Fruit fly (Drosophila melanogaster) whole organism, embryonic: Measurements from ENCODE around the gene Ask1.

ENCODE experiments used
- CG13775 ChIP-seq: fragments of 200-800 bp; sonication (Bioruptor generic); optimal IDR thresholded peaks from 3 replicates; lab custom pipeline; 2017; ENCODE audit warnings: missing biosample characterization, mild to moderate bottlenecking, missing genetic modification characterization
- CG17568 ChIP-seq: fragments of 200-800 bp; sonication (Bioruptor generic); optimal IDR thresholded peaks from 2 replicates; lab custom pipeline; 2018; ENCODE audit warnings: missing biosample characterization, mild to moderate bottlenecking, missing genetic modification characterization, moderate library complexity
- CG31441 ChIP-seq: fragments of 200-800 bp; sonication (Bioruptor generic); IDR thresholded peaks from 2 replicates; pipeline ENCODE4 v1.3.6; 2022; ENCODE audit warnings: missing biosample characterization, missing genetic modification characterization
- CG42726 ChIP-seq: fragments of 200-800 bp; sonication (Bioruptor generic); IDR thresholded peaks from 2 replicates; pipeline ENCODE4 v1.3.6; 2022; ENCODE audit warnings: missing biosample characterization, missing genetic modification characterization; ENCODE audit not compliant: partially characterized antibody
- CG4282 ChIP-seq: fragments of 200-800 bp; sonication (Bioruptor generic); optimal IDR thresholded peaks from 2 replicates; lab custom pipeline; 2016; ENCODE audit warnings: missing biosample characterization, missing genetic modification characterization
- CG7963 ChIP-seq: fragments of 200-800 bp; sonication (Bioruptor generic); IDR thresholded peaks from 3 replicates; pipeline ENCODE4 v1.3.6; 2022; ENCODE audit warnings: missing biosample characterization, missing genetic modification characterization; ENCODE audit not compliant: partially characterized antibody
- Hr3 ChIP-seq: fragments of 200-800 bp; sonication (Bioruptor generic); optimal IDR thresholded peaks from 3 replicates; lab custom pipeline; 2016; ENCODE audit warnings: missing biosample characterization, missing genetic modification characterization
- Lhr ChIP-seq: fragments of 200-800 bp; sonication (Bioruptor generic); optimal IDR thresholded peaks from 3 replicates; lab custom pipeline; 2017; ENCODE audit warnings: mild to moderate bottlenecking, missing biosample characterization, missing genetic modification reagents, missing genetic modification characterization
- abd-A ChIP-seq: fragments of 200-800 bp; sonication (Bioruptor generic); optimal IDR thresholded peaks from 3 replicates; lab custom pipeline; 2019; ENCODE audit warnings: missing biosample characterization, mild to moderate bottlenecking, missing genetic modification characterization, moderate library complexity
- seq ChIP-seq: fragments of 200-800 bp; sonication (Bioruptor generic); IDR thresholded peaks from 2 replicates; pipeline ENCODE4 v1.3.6; 2022; ENCODE audit warnings: missing biosample characterization, missing genetic modification characterization
- slp2 ChIP-seq: fragments of 200-800 bp; sonication (Bioruptor generic); optimal IDR thresholded peaks from 2 replicates; lab custom pipeline; 2016; ENCODE audit warnings: missing biosample characterization, missing genetic modification characterization
- zen2 ChIP-seq: fragments of 200-800 bp; sonication (Bioruptor generic); IDR thresholded peaks from 3 replicates; pipeline ENCODE4 v1.3.6; 2022; ENCODE audit warnings: missing biosample characterization, missing genetic modification characterization; ENCODE audit not compliant: partially characterized antibody

- TF ChIP-seq zen2 = no peak
- TF ChIP-seq CG7963 (GFP tag; lab: Robert Waterston, UW) = no peak
- TF ChIP-seq Lhr (GFP tag; lab: Kevin White, UChicago) = no peak
- peak; percentile 82 for TF ChIP-seq CG17568 (GFP tag; lab: Kevin White, UChicago)
- TF ChIP-seq slp2 (GFP tag; lab: Kevin White, UChicago) = no peak
- no peak for TF ChIP-seq Hr3 (GFP tag; lab: Kevin White, UChicago)
- TF ChIP-seq CG31441 (GFP tag; lab: Robert Waterston, UW) = no peak
- TF ChIP-seq CG13775 (GFP tag; lab: Kevin White, UChicago) = no peak
- no peak for TF ChIP-seq CG4282 (GFP tag; lab: Kevin White, UChicago)
- TF ChIP-seq CG42726 (GFP tag; lab: Robert Waterston, UW) = no peak
- no peak for TF ChIP-seq abd-A (tag; lab: Kevin White, UChicago)
- TF ChIP-seq seq (GFP tag; lab: Robert Waterston, UW) = peak; percentile 33; the same call in 1 of the 2 replicates
These were observed 31.8 kb upstream of the Ask1 start for dm6 chr3R:19847591-19848256.
